Worm (Caenorhabditis elegans) whole organism, L1 larva: ENCODE measurements around the gene famh-136.

ENCODE experiments used
- C04F5.9 ChIP-seq: sonication (generic microtip); optimal IDR thresholded peaks from 2 replicates; lab custom pipeline; 2016; ENCODE audit warnings: missing genetic modification characterization, missing compliant biosample characterization
- F16B12.6 ChIP-seq: fragments of 150-350 bp; optimal IDR thresholded peaks from 2 replicates; lab custom pipeline; 2014; ENCODE audit warnings: missing biosample characterization, missing genetic modification characterization
- Y116A8C.19 ChIP-seq: sonication (generic microtip); optimal IDR thresholded peaks from 2 replicates; lab custom pipeline; 2016; ENCODE audit warnings: missing compliant biosample characterization, missing genetic modification characterization, borderline replicate concordance
- ama-1 ChIP-seq: fragments of 150-350 bp; optimal IDR thresholded peaks from 2 replicates; lab custom pipeline; 2014
- blmp-1 ChIP-seq: fragments of 150-350 bp; optimal IDR thresholded peaks from 2 replicates; lab custom pipeline; 2014; ENCODE audit warnings: missing biosample characterization, missing genetic modification characterization
- ceh-63 ChIP-seq: fragments of 200-800 bp; sonication (Bioruptor generic); optimal IDR thresholded peaks from 2 replicates; lab custom pipeline; 2018; ENCODE audit warnings: mild to moderate bottlenecking, missing genetic modification characterization, missing compliant biosample characterization
- ceh-8 ChIP-seq: fragments of 200-800 bp; sonication (Bioruptor generic); optimal IDR thresholded peaks from 2 replicates; lab custom pipeline; 2018; ENCODE audit warnings: mild to moderate bottlenecking, missing genetic modification characterization, moderate library complexity, missing compliant biosample characterization
- ceh-82 ChIP-seq, 3 experiments: fragments of 150-350 bp in 1 of 3; sonication (generic microtip) in 2 of 3; optimal IDR thresholded peaks; 2 replicates each; lab custom pipeline; 2014 to 2017; ENCODE audit warnings: missing biosample characterization in 3 of 3, missing genetic modification characterization in 3 of 3
- ceh-90 ChIP-seq: sonication (generic microtip); optimal IDR thresholded peaks from 2 replicates; lab custom pipeline; 2016; ENCODE audit warnings: missing genetic modification characterization, missing compliant biosample characterization
- ces-1 ChIP-seq: fragments of 150-350 bp; optimal IDR thresholded peaks from 2 replicates; lab custom pipeline; 2014; ENCODE audit warnings: missing biosample characterization, missing genetic modification reagents, missing genetic modification characterization
- dsc-1 ChIP-seq: sonication (generic microtip); optimal IDR thresholded peaks from 2 replicates; lab custom pipeline; 2016; ENCODE audit warnings: mild to moderate bottlenecking, missing genetic modification characterization, missing compliant biosample characterization
- efl-1 ChIP-seq, 4 experiments: fragments of 150-350 bp; optimal IDR thresholded peaks in 3 of 4; peaks in 1 of 4; 1 replicate in 1 of 4; 2 replicates in 3 of 4; lab custom pipeline; 2014; ENCODE audit warnings: missing biosample characterization in 2 of 4, missing genetic modification characterization in 2 of 4, missing genetic modification reagents in 2 of 4
- efl-3 ChIP-seq: fragments of 200-800 bp; sonication (Bioruptor generic); optimal IDR thresholded peaks from 2 replicates; lab custom pipeline; 2018; ENCODE audit warnings: mild to moderate bottlenecking, missing genetic modification characterization, missing compliant biosample characterization
- egl-13 ChIP-seq: sonication (generic microtip); optimal IDR thresholded peaks from 2 replicates; lab custom pipeline; 2016; ENCODE audit warnings: missing genotype, missing genetic modification reagents, missing genetic modification characterization, missing compliant biosample characterization
- egl-27 ChIP-seq, 2 experiments: fragments of 150-350 bp in 1 of 2; sonication (generic microtip); optimal IDR thresholded peaks; 3 replicates each; lab custom pipeline; 2017 to 2018; ENCODE audit warnings: missing biosample characterization in 2 of 2, missing genetic modification characterization in 2 of 2, missing genetic modification reagents in 2 of 2
- elt-2 ChIP-seq: sonication (generic microtip); optimal IDR thresholded peaks from 2 replicates; lab custom pipeline; 2016; ENCODE audit warnings: missing genetic modification characterization, mild to moderate bottlenecking, inconsistent platforms, missing compliant biosample characterization, missing genetic modification reagents
- elt-3 ChIP-seq, 6 experiments: fragments of 150-350 bp in 1 of 6; sonication (generic microtip); optimal IDR thresholded peaks; 2 replicates each; lab custom pipeline; 2017 to 2018; ENCODE audit warnings: missing biosample characterization in 6 of 6, missing genetic modification characterization in 6 of 6, inconsistent platforms in 1 of 6
- fkh-10 ChIP-seq: sonication (generic microtip); optimal IDR thresholded peaks from 2 replicates; lab custom pipeline; 2017; ENCODE audit warnings: missing biosample characterization, missing genetic modification reagents, missing genetic modification characterization
- fkh-4 ChIP-seq: sonication (generic microtip); optimal IDR thresholded peaks from 2 replicates; lab custom pipeline; 2016; ENCODE audit warnings: missing compliant biosample characterization, missing genetic modification characterization, borderline replicate concordance
- fkh-8 ChIP-seq: sonication (generic microtip); optimal IDR thresholded peaks from 2 replicates; lab custom pipeline; 2016; ENCODE audit warnings: mild to moderate bottlenecking, missing genetic modification characterization, missing compliant biosample characterization
- hlh-4 ChIP-seq: sonication (generic microtip); optimal IDR thresholded peaks from 2 replicates; lab custom pipeline; 2016; ENCODE audit warnings: mild to moderate bottlenecking, missing genetic modification characterization, missing compliant biosample characterization
- hpl-2 ChIP-seq: fragments of 150-350 bp; optimal IDR thresholded peaks from 2 replicates; lab custom pipeline; 2014; ENCODE audit warnings: missing biosample characterization, missing genetic modification reagents, missing genetic modification characterization
- irx-1 ChIP-seq: sonication (generic microtip); optimal IDR thresholded peaks from 2 replicates; lab custom pipeline; 2016; ENCODE audit warnings: missing genetic modification characterization, missing compliant biosample characterization
- jun-1 ChIP-seq: fragments of 150-350 bp; optimal IDR thresholded peaks from 2 replicates; lab custom pipeline; 2014; ENCODE audit warnings: missing biosample characterization, missing genetic modification reagents, missing genetic modification characterization
- lin-13 ChIP-seq: fragments of 150-350 bp; optimal IDR thresholded peaks from 2 replicates; lab custom pipeline; 2014; ENCODE audit warnings: missing biosample characterization, missing genetic modification reagents, missing genetic modification characterization
- lin-14 ChIP-seq: fragments of 200-800 bp; sonication (Bioruptor generic); optimal IDR thresholded peaks from 2 replicates; lab custom pipeline; 2018; ENCODE audit warnings: mild to moderate bottlenecking, missing genetic modification characterization, moderate library complexity, missing compliant biosample characterization
- lin-15B ChIP-seq: fragments of 150-350 bp; sonication (generic microtip); optimal IDR thresholded peaks from 3 replicates; lab custom pipeline; 2014; ENCODE audit warnings: missing biosample characterization, missing genetic modification characterization
- lin-39 ChIP-seq: fragments of 150-350 bp; optimal IDR thresholded peaks from 2 replicates; lab custom pipeline; 2014; ENCODE audit warnings: missing biosample characterization, missing genetic modification reagents, missing genetic modification characterization
- mdl-1 ChIP-seq, 2 experiments: fragments of 150-350 bp; optimal IDR thresholded peaks; 2 replicates each; lab custom pipeline; 2014 to 2017; ENCODE audit warnings: missing biosample characterization in 2 of 2, missing genetic modification characterization in 2 of 2, inconsistent platforms in 1 of 2
- mef-2 ChIP-seq: fragments of 150-350 bp; optimal IDR thresholded peaks from 2 replicates; lab custom pipeline; 2014; ENCODE audit warnings: missing biosample characterization, missing genetic modification characterization
- mep-1 ChIP-seq: fragments of 150-350 bp; optimal IDR thresholded peaks from 2 replicates; lab custom pipeline; 2014; ENCODE audit warnings: missing biosample characterization, missing genetic modification characterization
- nhr-11 ChIP-seq: fragments of 150-350 bp; optimal IDR thresholded peaks from 2 replicates; lab custom pipeline; 2014; ENCODE audit warnings: missing biosample characterization, missing genetic modification characterization
- nhr-12 ChIP-seq: sonication (generic microtip); optimal IDR thresholded peaks from 2 replicates; lab custom pipeline; 2017; ENCODE audit warnings: missing biosample characterization, missing genetic modification characterization
- nhr-19 ChIP-seq: fragments of 200-800 bp; sonication (Bioruptor generic); conservative IDR thresholded peaks from 2 replicates; pipeline ENCODE4 v1.3.6; 2022; ENCODE audit warnings: missing genetic modification characterization, missing compliant biosample characterization
- nhr-20 ChIP-seq: sonication (generic microtip); optimal IDR thresholded peaks from 2 replicates; lab custom pipeline; 2016; ENCODE audit warnings: mild to moderate bottlenecking, missing genetic modification characterization, missing compliant biosample characterization
- nhr-28 ChIP-seq: fragments of 150-350 bp; optimal IDR thresholded peaks from 2 replicates; lab custom pipeline; 2014; ENCODE audit warnings: missing biosample characterization, missing genetic modification characterization
- nhr-71 ChIP-seq: sonication (generic microtip); optimal IDR thresholded peaks from 2 replicates; lab custom pipeline; 2016; ENCODE audit warnings: mild to moderate bottlenecking, missing genetic modification characterization, moderate library complexity, missing compliant biosample characterization
- nhr-76 ChIP-seq: sonication (generic microtip); optimal IDR thresholded peaks from 2 replicates; lab custom pipeline; 2017; ENCODE audit warnings: missing biosample characterization, missing genetic modification characterization
- nhr-77 ChIP-seq: fragments of 150-350 bp; optimal IDR thresholded peaks from 2 replicates; lab custom pipeline; 2014; ENCODE audit warnings: missing biosample characterization, missing genetic modification characterization
- nhr-90 ChIP-seq: sonication (generic microtip); optimal IDR thresholded peaks from 2 replicates; lab custom pipeline; 2016; ENCODE audit warnings: mild to moderate bottlenecking, missing genetic modification characterization, missing compliant biosample characterization; ENCODE audit not compliant: poor library complexity
- pqm-1 ChIP-seq: sonication (generic microtip); optimal IDR thresholded peaks from 3 replicates; lab custom pipeline; 2017; ENCODE audit warnings: missing biosample characterization, missing genetic modification characterization
- rnt-1 ChIP-seq: sonication (generic microtip); optimal IDR thresholded peaks from 2 replicates; lab custom pipeline; 2016; ENCODE audit warnings: mild to moderate bottlenecking, missing genetic modification characterization, moderate library complexity, missing compliant biosample characterization
- skn-1 ChIP-seq: fragments of 150-350 bp; optimal IDR thresholded peaks from 2 replicates; lab custom pipeline; 2014; ENCODE audit warnings: missing biosample characterization, missing genetic modification characterization
- snu-23 ChIP-seq: sonication (generic microtip); optimal IDR thresholded peaks from 2 replicates; lab custom pipeline; 2016; ENCODE audit warnings: missing genetic modification characterization, missing compliant biosample characterization
- sox-4 ChIP-seq: sonication (generic microtip); optimal IDR thresholded peaks from 2 replicates; lab custom pipeline; 2016; ENCODE audit warnings: missing genetic modification characterization, missing compliant biosample characterization
- unc-130 ChIP-seq: fragments of 150-350 bp; optimal IDR thresholded peaks from 2 replicates; lab custom pipeline; 2017; ENCODE audit warnings: missing biosample characterization, missing genetic modification characterization, inconsistent platforms
- unc-30 ChIP-seq: sonication (generic microtip); optimal IDR thresholded peaks from 2 replicates; lab custom pipeline; 2017; ENCODE audit warnings: missing biosample characterization, missing genetic modification characterization
- unc-62 ChIP-seq: fragments of 150-350 bp; optimal IDR thresholded peaks from 2 replicates; lab custom pipeline; 2014; ENCODE audit warnings: missing biosample characterization, missing genetic modification reagents, missing genetic modification characterization
- unc-98 ChIP-seq: fragments of 200-800 bp; sonication (Bioruptor generic); IDR thresholded peaks from 2 replicates; pipeline ENCODE4 v1.3.6; 2022; ENCODE audit warnings: missing genetic modification characterization, missing compliant biosample characterization
- vab-15 ChIP-seq: sonication (generic microtip); optimal IDR thresholded peaks from 2 replicates; lab custom pipeline; 2017; ENCODE audit warnings: missing genotype, mild to moderate bottlenecking, missing genetic modification characterization, missing compliant biosample characterization
- xbp-1 ChIP-seq: sonication (generic microtip); optimal IDR thresholded peaks from 2 replicates; lab custom pipeline; 2016; ENCODE audit warnings: missing genetic modification characterization, missing compliant biosample characterization
- zip-4 ChIP-seq: fragments of 200-800 bp; sonication (Bioruptor generic); optimal IDR thresholded peaks from 2 replicates; lab custom pipeline; 2018; ENCODE audit warnings: mild to moderate bottlenecking, missing genetic modification characterization, moderate library complexity, missing compliant biosample characterization
- ztf-11 ChIP-seq, 2 experiments: sonication (generic microtip); optimal IDR thresholded peaks; 2 replicates each; lab custom pipeline; 2016 to 2017; ENCODE audit warnings: missing genetic modification characterization in 2 of 2, missing biosample characterization in 1 of 2, missing compliant biosample characterization in 1 of 2

The famh-136 gene

ce11 chrIII:8937571-8937970 lies 50.0 kb downstream of the famh-136 start (continued):
- peak; percentile 36 for TF ChIP-seq jun-1 (tag; lab: Kevin White, UChicago)
- peak; percentile 86 for TF ChIP-seq snu-23 (GFP tag; lab: Kevin White, UChicago)
- no peak for TF ChIP-seq ceh-63 (GFP tag; lab: Kevin White, UChicago)
- TF ChIP-seq ceh-82 (tag; optimal IDR thresholded peaks at IDR 0.05; lab: Kevin White, UChicago), result peak; percentile 27 to 74 (median 58)
- no peak for TF ChIP-seq lin-39 (tag; lab: Kevin White, UChicago)
- TF ChIP-seq nhr-71 (tag; lab: Kevin White, UChicago), result peak; percentile 83
- no peak for TF ChIP-seq nhr-12 (tag; lab: Kevin White, UChicago)
- peak; percentile 79 for TF ChIP-seq nhr-20 (tag; lab: Kevin White, UChicago)
- no peak for TF ChIP-seq mef-2
- no peak for TF ChIP-seq fkh-10 (GFP tag; lab: Kevin White, UChicago)
- peak in 1 of 2 experiments; percentile 82 for TF ChIP-seq mdl-1 (tag; optimal IDR thresholded peaks at IDR 0.05; lab: Kevin White, UChicago)
- peak; percentile 50 for TF ChIP-seq elt-2 (tag; lab: Kevin White, UChicago)
- TF ChIP-seq mep-1, result peak; percentile 83
- TF ChIP-seq nhr-76 (tag; lab: Kevin White, UChicago), result no peak
- peak; percentile 76 for TF ChIP-seq nhr-19 (GFP tag; lab: Robert Waterston, UW)
- TF ChIP-seq pqm-1 (tag; lab: Kevin White, UChicago), result no peak
- peak; percentile 38 for TF ChIP-seq F16B12.6 (tag; lab: Kevin White, UChicago)
- TF ChIP-seq nhr-28, result no peak
- TF ChIP-seq unc-130 (tag; lab: Kevin White, UChicago), result peak; percentile 32
- TF ChIP-seq lin-15B (tag; lab: Kevin White, UChicago), result no peak
- TF ChIP-seq ces-1, result no peak
- no peak for TF ChIP-seq unc-98
- no peak for TF ChIP-seq Y116A8C.19
- TF ChIP-seq efl-3 (GFP tag; lab: Kevin White, UChicago), result no peak
- peak; percentile 68 for TF ChIP-seq fkh-8
- TF ChIP-seq skn-1 (tag; lab: Kevin White, UChicago), result peak; percentile 72
- peak; percentile 86 for TF ChIP-seq rnt-1 (tag; lab: Kevin White, UChicago)
- peak; percentile 34 for TF ChIP-seq sox-4
- no peak for TF ChIP-seq ceh-90
- TF ChIP-seq lin-14 (GFP tag; lab: Kevin White, UChicago), result peak; percentile 77
- TF ChIP-seq C04F5.9, result peak; percentile 46
- peak; percentile 55 to 71 for TF ChIP-seq efl-1 (optimal IDR thresholded peaks at IDR 0.05; lab: Kevin White, UChicago)
- TF ChIP-seq efl-1 (GFP tag; optimal IDR thresholded peaks at IDR 0.05 in 1 of 2; lab: Kevin White, UChicago), result peak; percentile 47 to 97
- peak in 1 of 2 experiments; percentile 41 for TF ChIP-seq ztf-11 (tag; optimal IDR thresholded peaks at IDR 0.05; lab: Kevin White, UChicago)
- TF ChIP-seq vab-15, result no peak
- no peak for TF ChIP-seq zip-4
- peak; percentile 76 for TF ChIP-seq lin-13 (GFP tag; lab: Kevin White, UChicago)
- peak; percentile 65 for TF ChIP-seq nhr-90 (tag; lab: Kevin White, UChicago)
- TF ChIP-seq egl-13 (tag; lab: Kevin White, UChicago), result peak; percentile 57
- peak; percentile 73 for TF ChIP-seq xbp-1
- no peak for TF ChIP-seq nhr-11 (tag; lab: Kevin White, UChicago)
- peak; percentile 9 for TF ChIP-seq ceh-8
- TF ChIP-seq elt-3 (tag; optimal IDR thresholded peaks at IDR 0.05; lab: Kevin White, UChicago), result peak in 2 of 6 experiments; percentile 4 to 11
- TF ChIP-seq fkh-4 (tag; lab: Kevin White, UChicago), result no peak
- TF ChIP-seq unc-30 (tag; lab: Kevin White, UChicago), result no peak
- peak; percentile 54 for TF ChIP-seq nhr-77
- TF ChIP-seq hpl-2 (GFP tag; lab: Kevin White, UChicago), result no peak
- peak; percentile 60 for TF ChIP-seq irx-1 (tag; lab: Kevin White, UChicago)
- no peak for TF ChIP-seq egl-27 (tag; optimal IDR thresholded peaks at IDR 0.05; lab: Kevin White, UChicago)
- no peak for TF ChIP-seq ama-1 (lab: Kevin White, UChicago)
- TF ChIP-seq hlh-4, result no peak
- TF ChIP-seq blmp-1, result peak; percentile 12
- TF ChIP-seq unc-62 (GFP tag; lab: Kevin White, UChicago), result no peak
- peak; percentile 65 for TF ChIP-seq dsc-1 (tag; lab: Kevin White, UChicago)
